Worm (Caenorhabditis elegans): ENCODE results near the gene rpl-42.

rpl-42 gene

DNA sequence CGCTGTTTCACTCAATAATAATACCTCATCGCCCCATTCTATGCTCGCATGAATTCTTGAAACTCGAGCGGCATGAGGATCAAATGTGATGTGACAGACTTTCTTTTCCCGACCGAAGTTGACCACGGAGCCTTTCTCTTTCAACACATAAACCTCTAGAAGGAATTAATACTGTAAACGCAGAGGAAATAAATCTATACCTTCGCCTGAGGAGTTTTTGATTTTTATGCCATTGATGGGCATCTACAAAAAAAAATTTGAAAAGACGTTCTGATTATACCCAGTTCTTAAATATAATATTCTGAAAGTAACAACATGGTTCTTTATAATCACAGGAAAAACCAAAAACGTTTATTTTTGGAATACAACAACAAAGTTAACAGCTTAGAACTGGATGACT is 3.7 kb downstream of the rpl-42 start, which contains the start of gene nbs-1:
Gene nbs-1, minus strand, starts transcription at position 246 of the 400 bp plus-strand sequence.
- no peak for TF ChIP-seq nhr-23 (tag; optimal IDR thresholded peaks at IDR 0.05)
- TF ChIP-seq nhr-237 (tag; optimal IDR thresholded peaks at IDR 0.05) = no peak
- TF ChIP-seq zag-1 (tag; optimal IDR thresholded peaks at IDR 0.05) = no peak
- TF ChIP-seq lsy-12 (tag; optimal IDR thresholded peaks at IDR 0.05) = no peak
- no peak for TF ChIP-seq tbx-2 (tag; optimal IDR thresholded peaks at IDR 0.05)
- no peak for TF ChIP-seq lin-39 (tag; optimal IDR thresholded peaks at IDR 0.05)
- TF ChIP-seq ZK546.5 (tag; optimal IDR thresholded peaks at IDR 0.05) = no peak
- no peak for TF ChIP-seq hmg-11 (tag; optimal IDR thresholded peaks at IDR 0.05)

- peak; percentile 41 for TF ChIP-seq nhr-43 (tag; optimal IDR thresholded peaks at IDR 0.05; ENCODE audit: poor library complexity, severe bottlenecking)
- peak; percentile 92 for TF ChIP-seq lin-15B (tag; optimal IDR thresholded peaks at IDR 0.05)
- TF ChIP-seq pha-4 (tag; optimal IDR thresholded peaks at IDR 0.05) = peak; percentile 96
- TF ChIP-seq unc-39 (tag; optimal IDR thresholded peaks at IDR 0.05) = no peak
- no peak for TF ChIP-seq unc-62 (GFP tag; optimal IDR thresholded peaks at IDR 0.05)
- TF ChIP-seq nhr-23 (tag; optimal IDR thresholded peaks at IDR 0.05) = peak; percentile 92
- TF ChIP-seq snpc-4 (tag; optimal IDR thresholded peaks at IDR 0.05) = peak; percentile 80
- peak; percentile 33 for TF ChIP-seq pqm-1 (tag; optimal IDR thresholded peaks at IDR 0.05)
- peak; percentile 45 for TF ChIP-seq elt-2 (tag; optimal IDR thresholded peaks at IDR 0.05)
- TF ChIP-seq nhr-76 (tag; optimal IDR thresholded peaks at IDR 0.05) = peak; percentile 21
- peak; percentile 45 for TF ChIP-seq R02D3.7 (tag; optimal IDR thresholded peaks at IDR 0.05)
- peak; percentile 96 for TF ChIP-seq lin-39 (tag; optimal IDR thresholded peaks at IDR 0.05)
- peak; percentile 97 for TF ChIP-seq nfya-1 (tag; optimal IDR thresholded peaks at IDR 0.05; ENCODE audit: insufficient read depth)
- TF ChIP-seq egl-5 (tag; optimal IDR thresholded peaks at IDR 0.05) = peak; percentile 96
- TF ChIP-seq eor-1 (tag; optimal IDR thresholded peaks at IDR 0.05) = no peak
- peak; percentile 17 for TF ChIP-seq fkh-10 (GFP tag; optimal IDR thresholded peaks at IDR 0.05)
- TF ChIP-seq skn-1 (tag; optimal IDR thresholded peaks at IDR 0.05) = peak; percentile 83
- peak; percentile 41 for TF ChIP-seq lsy-12 (tag; optimal IDR thresholded peaks at IDR 0.05)
- TF ChIP-seq jun-1 (tag; optimal IDR thresholded peaks at IDR 0.05) = peak; percentile 31
- TF ChIP-seq nhr-25 (tag; optimal IDR thresholded peaks at IDR 0.05) = peak; percentile 83
- no peak for TF ChIP-seq ceh-16 (tag; optimal IDR thresholded peaks at IDR 0.05)
- no peak for TF ChIP-seq mml-1 (tag; optimal IDR thresholded peaks at IDR 0.05)
- TF ChIP-seq ceh-28 (tag; optimal IDR thresholded peaks at IDR 0.05) = peak; percentile 41
- no peak for TF ChIP-seq fkh-2 (tag; optimal IDR thresholded peaks at IDR 0.05)
- peak; percentile 79 for TF ChIP-seq hmg-11 (tag; optimal IDR thresholded peaks at IDR 0.05)
- TF ChIP-seq ama-1 (optimal IDR thresholded peaks at IDR 0.05) = peak; percentile 47
Measured at ce11 chrII:11097154-11097887, 4.8 kb downstream of the rpl-42 start, which contains the start of the genes rpl-36.A and nuo-1. rpl-36.A (minus strand) TSS chrII:11097204. nuo-1 (plus strand) TSS chrII:11097837.

- TF ChIP-seq zag-1 (tag; optimal IDR thresholded peaks at IDR 0.05) = no peak
- TF ChIP-seq ztf-11 (tag; optimal IDR thresholded peaks at IDR 0.05) = no peak
- no peak for TF ChIP-seq elt-2 (tag; optimal IDR thresholded peaks at IDR 0.05)
- TF ChIP-seq fos-1 (tag; optimal IDR thresholded peaks at IDR 0.05) = no peak
- TF ChIP-seq tbx-2 (tag; optimal IDR thresholded peaks at IDR 0.05) = no peak
- no peak for TF ChIP-seq lsy-12 (tag; optimal IDR thresholded peaks at IDR 0.05)
- no peak for TF ChIP-seq nhr-76 (tag; optimal IDR thresholded peaks at IDR 0.05)
- TF ChIP-seq nfya-1 (tag; optimal IDR thresholded peaks at IDR 0.05; ENCODE audit: insufficient read depth) = no peak
- TF ChIP-seq fkh-10 (GFP tag; optimal IDR thresholded peaks at IDR 0.05) = no peak
- TF ChIP-seq daf-12 (tag; optimal IDR thresholded peaks at IDR 0.05) = no peak
- TF ChIP-seq nhr-11 (tag; optimal IDR thresholded peaks at IDR 0.05) = no peak
- no peak for TF ChIP-seq nhr-23 (tag; optimal IDR thresholded peaks at IDR 0.05)
Measured at ce11 chrII:11099841-11100240, 7.3 kb downstream of the rpl-42 start, which contains the start of gene C09H10.4. C09H10.4 (plus strand) TSS chrII:11100141.

- TF ChIP-seq eor-1 (tag; optimal IDR thresholded peaks at IDR 0.05) (no peak), aly-2 (tag; optimal IDR thresholded peaks at IDR 0.05) (no peak), jun-1 (tag; optimal IDR thresholded peaks at IDR 0.05) (no peak), fkh-2 (tag; optimal IDR thresholded peaks at IDR 0.05) (no peak), nhr-12 (tag; optimal IDR thresholded peaks at IDR 0.05) (no peak), pqm-1 (tag; optimal IDR thresholded peaks at IDR 0.05) (no peak), egl-27 (tag; optimal IDR thresholded peaks at IDR 0.05) (no peak), nhr-237 (tag; optimal IDR thresholded peaks at IDR 0.05) (no peak), hmg-11 (tag; optimal IDR thresholded peaks at IDR 0.05) (no peak), pha-4 (tag; optimal IDR thresholded peaks at IDR 0.05) (no peak), nhr-23 (tag; optimal IDR thresholded peaks at IDR 0.05) (no peak), nhr-25 (tag; optimal IDR thresholded peaks at IDR 0.05) (no peak), fos-1 (tag; optimal IDR thresholded peaks at IDR 0.05) (no peak), lin-39 (tag; optimal IDR thresholded peaks at IDR 0.05) (no peak)
Measured at ce11 chrII:11101171-11101570, 8.7 kb downstream of the rpl-42 start.

Data from whole organism, L3 larva.